Worm (Caenorhabditis elegans): ENCODE data around the gene F56D6.13.

DNA sequence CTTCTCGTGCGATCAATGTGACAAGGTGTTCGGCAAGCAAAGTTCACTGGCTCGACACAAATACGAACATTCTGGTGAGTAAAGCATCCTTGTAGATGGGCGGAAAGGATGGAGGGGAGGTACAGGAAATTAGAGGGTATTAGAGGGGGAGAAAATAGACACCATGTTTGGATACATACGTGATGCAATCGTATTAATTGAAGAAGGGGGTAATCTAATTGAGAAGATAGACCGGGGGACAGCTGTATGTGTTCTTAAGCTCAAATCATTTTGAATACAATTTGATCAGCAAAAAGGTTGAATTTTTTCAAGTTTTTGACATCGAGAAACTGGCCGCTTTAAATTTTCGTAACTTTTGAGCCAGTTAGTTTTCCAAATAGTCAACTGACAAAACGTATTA, 48.8 kb upstream of the F56D6.13 start:
- TF ChIP-seq hlh-30 (tag; optimal IDR thresholded peaks at IDR 0.05; ENCODE audit: insufficient read depth) (no peak), nhr-25 (tag; optimal IDR thresholded peaks at IDR 0.05; ENCODE audit: borderline replicate concordance, insufficient read depth) (no peak), madf-5 (GFP tag; IDR thresholded peaks at IDR 0.05) (no peak), nhr-11 (tag; optimal IDR thresholded peaks at IDR 0.05) (no peak)
